Fruit fly (Drosophila melanogaster) whole organism, wandering third instar larva: ENCODE measurements around the gene Mesh1.

ENCODE experiments used
- Abd-B ChIP-seq: fragments of >200 bp; optimal IDR thresholded peaks from 2 replicates; lab custom pipeline; 2017; ENCODE audit warnings: missing biosample characterization, missing genetic modification characterization
- CG32264 ChIP-seq: fragments of 200-800 bp; sonication (Bioruptor generic); optimal IDR thresholded peaks from 2 replicates; lab custom pipeline; 2016; ENCODE audit warnings: missing biosample characterization, missing genetic modification characterization
- Dif ChIP-seq: fragments of 200-275, 200-300 bp; sonication (Bioruptor generic); optimal IDR thresholded peaks from 2 replicates; lab custom pipeline; 2018; ENCODE audit warnings: missing biosample characterization, missing genetic modification characterization; ENCODE audit not compliant: partially characterized antibody
- HLH106 ChIP-seq: fragments of 200-800 bp; optimal IDR thresholded peaks from 3 replicates; lab custom pipeline; 2019; ENCODE audit warnings: missing biosample characterization, mild to moderate bottlenecking, missing genetic modification characterization, moderate library complexity
- Hnf4 ChIP-seq: fragments of 200-800 bp; sonication (Bioruptor generic); optimal IDR thresholded peaks from 2 replicates; lab custom pipeline; 2016; ENCODE audit warnings: missing biosample characterization, mild to moderate bottlenecking, missing genetic modification characterization
- Hr83 ChIP-seq: fragments of 200-300 bp; sonication (Bioruptor generic); optimal IDR thresholded peaks from 2 replicates; lab custom pipeline; 2016; ENCODE audit warnings: missing biosample characterization, mild to moderate bottlenecking, missing genetic modification characterization, moderate library complexity; ENCODE audit not compliant: poor library complexity, severe bottlenecking
- Myc ChIP-seq: fragments of >200 bp; optimal IDR thresholded peaks from 2 replicates; lab custom pipeline; 2017
- N ChIP-seq: fragments of >200 bp; optimal IDR thresholded peaks from 2 replicates; lab custom pipeline; 2018; ENCODE audit warnings: missing biosample characterization, missing external identifiers, missing genetic modification characterization
- Rel ChIP-seq, 2 experiments: fragments of 200-800 bp; sonication (Bioruptor generic) in 1 of 2; optimal IDR thresholded peaks; 2 replicates in 1 of 2; 3 replicates in 1 of 2; lab custom pipeline; 2016 to 2019; ENCODE audit warnings: mild to moderate bottlenecking in 2 of 2, missing biosample characterization in 2 of 2, missing genetic modification characterization in 2 of 2, moderate library complexity in 1 of 2
- Sp1 ChIP-seq: fragments of 200-800 bp; sonication (Bioruptor generic); optimal IDR thresholded peaks from 3 replicates; lab custom pipeline; 2019; ENCODE audit warnings: missing biosample characterization, mild to moderate bottlenecking, missing genetic modification characterization, moderate library complexity
- br ChIP-seq: fragments of 200-800 bp; sonication (Bioruptor generic); optimal IDR thresholded peaks from 2 replicates; lab custom pipeline; 2016; ENCODE audit warnings: missing biosample characterization, missing genetic modification characterization
- brk ChIP-seq: fragments of 200-800 bp; sonication (Bioruptor generic); optimal IDR thresholded peaks from 2 replicates; lab custom pipeline; 2016; ENCODE audit warnings: missing biosample characterization, mild to moderate bottlenecking, missing genetic modification characterization
- dl ChIP-seq, 2 experiments: fragments of 175-275, 200-275 bp in 1 of 2; fragments of 200-275 bp in 1 of 2; sonication (Bioruptor generic); optimal IDR thresholded peaks; lab custom pipeline; 2018; ENCODE audit warnings: mild to moderate bottlenecking in 2 of 2, missing biosample characterization in 2 of 2, missing genetic modification characterization in 2 of 2, moderate library complexity in 2 of 2; ENCODE audit not compliant: partially characterized antibody in 2 of 2, insufficient read depth in 1 of 2
- ey ChIP-seq: fragments of 200-800 bp; sonication (Bioruptor generic); optimal IDR thresholded peaks from 2 replicates; lab custom pipeline; 2016; ENCODE audit warnings: missing biosample characterization, missing genetic modification characterization
- foxo ChIP-seq, 2 experiments: fragments of 200-800 bp; sonication (Bioruptor generic); optimal IDR thresholded peaks; 2 replicates in 1 of 2; 3 replicates in 1 of 2; lab custom pipeline; 2016 to 2017; ENCODE audit warnings: missing biosample characterization in 2 of 2, missing genetic modification characterization in 2 of 2
- fru ChIP-seq: fragments of 200-800 bp; sonication (Bioruptor generic); optimal IDR thresholded peaks from 3 replicates; lab custom pipeline; 2016; ENCODE audit warnings: missing biosample characterization, mild to moderate bottlenecking, missing genetic modification characterization
- h ChIP-seq: fragments of 200-800 bp; sonication (Bioruptor generic); optimal IDR thresholded peaks from 3 replicates; lab custom pipeline; 2016; ENCODE audit warnings: missing biosample characterization, mild to moderate bottlenecking, missing genetic modification characterization
- lola ChIP-seq: fragments of >200 bp; optimal IDR thresholded peaks from 2 replicates; lab custom pipeline; 2017; ENCODE audit warnings: missing biosample characterization, missing genetic modification characterization
- pan ChIP-seq: fragments of >200 bp; optimal IDR thresholded peaks from 2 replicates; lab custom pipeline; 2017
- psq ChIP-seq: fragments of 200-800 bp; sonication (Bioruptor generic); optimal IDR thresholded peaks from 3 replicates; lab custom pipeline; 2017; ENCODE audit warnings: missing biosample characterization, mild to moderate bottlenecking, missing genetic modification characterization, moderate library complexity
- rgr ChIP-seq: fragments of 200-800 bp; sonication (Bioruptor generic); optimal IDR thresholded peaks from 3 replicates; lab custom pipeline; 2016; ENCODE audit warnings: missing biosample characterization, mild to moderate bottlenecking, missing genetic modification characterization
- sage ChIP-seq: fragments of 200-800 bp; sonication (Bioruptor generic); optimal IDR thresholded peaks from 2 replicates; lab custom pipeline; 2016; ENCODE audit warnings: missing biosample characterization, mild to moderate bottlenecking, missing genetic modification characterization
- sv ChIP-seq: fragments of 200-800 bp; sonication (Bioruptor generic); optimal IDR thresholded peaks from 3 replicates; lab custom pipeline; 2016; ENCODE audit warnings: missing biosample characterization, missing genetic modification characterization
- tai ChIP-seq: sonication (Bioruptor generic); optimal IDR thresholded peaks from 2 replicates; lab custom pipeline; 2016; ENCODE audit warnings: missing biosample characterization, missing genetic modification characterization
- usp ChIP-seq: fragments of >200 bp; optimal IDR thresholded peaks from 2 replicates; lab custom pipeline; 2017; ENCODE audit warnings: missing biosample characterization, missing genetic modification characterization
- woc ChIP-seq: sonication (Bioruptor generic); optimal IDR thresholded peaks from 2 replicates; lab custom pipeline; 2016; ENCODE audit warnings: missing biosample characterization, mild to moderate bottlenecking, missing genetic modification characterization

The Mesh1 gene

DNA sequence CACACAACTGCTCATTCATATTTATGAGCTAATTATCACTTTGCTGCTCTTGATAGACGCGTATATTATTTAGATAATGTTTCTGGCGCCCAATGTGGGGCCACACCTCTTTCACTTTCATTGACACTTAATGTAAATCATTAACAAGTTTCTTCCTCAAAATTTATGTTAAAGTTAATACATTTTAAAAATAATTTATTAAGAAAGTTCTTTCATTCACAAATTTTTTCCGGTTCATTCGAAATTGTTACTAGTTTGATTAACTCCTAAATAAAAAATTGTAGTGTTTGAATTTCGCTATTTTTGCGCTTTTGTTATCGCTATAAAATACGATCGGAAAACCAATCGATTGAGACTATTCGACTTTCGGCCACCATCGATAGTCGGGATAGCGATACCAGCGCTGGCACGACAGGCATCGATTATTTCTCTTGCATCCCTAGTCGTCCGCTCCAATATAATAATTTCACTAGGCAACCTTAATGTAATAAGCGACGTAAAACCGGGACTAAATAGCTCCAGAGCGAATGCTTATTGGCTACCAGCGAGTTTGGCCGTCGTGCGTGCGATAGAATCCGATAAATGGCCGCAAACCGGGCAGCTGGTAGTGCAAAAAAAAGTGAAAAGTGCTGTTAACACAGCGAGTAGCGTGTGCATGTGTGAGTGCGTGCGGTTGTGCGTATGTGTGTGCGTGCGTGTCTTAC is 26.6 kb upstream of the Mesh1 start, which contains the start of gene Usp1:
Gene Usp1, plus strand, starts transcription at position 417 of the 704 bp plus-strand sequence.
- no peak for TF ChIP-seq Abd-B (GFP tag; lab: Kevin White, UChicago)
- no peak for TF ChIP-seq pan (lab: Kevin White, UChicago)
- no peak for TF ChIP-seq foxo (GFP tag; optimal IDR thresholded peaks at IDR 0.05; lab: Kevin White, UChicago)
- no peak for TF ChIP-seq Myc (lab: Kevin White, UChicago)
- no peak for TF ChIP-seq dl (GFP tag; optimal IDR thresholded peaks at IDR 0.05; lab: Kevin White, UChicago; ENCODE audit: insufficient read depth in 1 of 2, partially characterized antibody in 2 of 2)
- no peak for TF ChIP-seq CG32264
- no peak for TF ChIP-seq Rel (GFP tag; optimal IDR thresholded peaks at IDR 0.05; lab: Kevin White, UChicago)
- no peak for TF ChIP-seq Rel (tag; optimal IDR thresholded peaks at IDR 0.05; lab: Kevin White, UChicago)
- no peak for TF ChIP-seq Sp1 (GFP tag; lab: Kevin White, UChicago)
- no peak for TF ChIP-seq sage (GFP tag; lab: Kevin White, UChicago)
- TF ChIP-seq Dif (GFP tag; lab: Kevin White, UChicago): no peak
- TF ChIP-seq ey (GFP tag; lab: Kevin White, UChicago): no peak
- TF ChIP-seq lola: no peak
- no peak for TF ChIP-seq rgr (GFP tag; lab: Kevin White, UChicago)
- TF ChIP-seq Hnf4 (GFP tag; lab: Kevin White, UChicago): no peak
- no peak for TF ChIP-seq HLH106 (tag; lab: Kevin White, UChicago)
- TF ChIP-seq fru: no peak
- no peak for TF ChIP-seq tai (GFP tag; lab: Kevin White, UChicago)
- no peak for TF ChIP-seq sv (GFP tag; lab: Kevin White, UChicago)
- peak; percentile 11 for TF ChIP-seq N
- peak; percentile 19 for TF ChIP-seq h
- no peak for TF ChIP-seq br (GFP tag; lab: Kevin White, UChicago)
- TF ChIP-seq Hr83 (GFP tag; lab: Kevin White, UChicago): peak; percentile 48
- TF ChIP-seq psq (GFP tag; lab: Kevin White, UChicago): no peak
- TF ChIP-seq, all 38 proteins: peak for 3

DNA sequence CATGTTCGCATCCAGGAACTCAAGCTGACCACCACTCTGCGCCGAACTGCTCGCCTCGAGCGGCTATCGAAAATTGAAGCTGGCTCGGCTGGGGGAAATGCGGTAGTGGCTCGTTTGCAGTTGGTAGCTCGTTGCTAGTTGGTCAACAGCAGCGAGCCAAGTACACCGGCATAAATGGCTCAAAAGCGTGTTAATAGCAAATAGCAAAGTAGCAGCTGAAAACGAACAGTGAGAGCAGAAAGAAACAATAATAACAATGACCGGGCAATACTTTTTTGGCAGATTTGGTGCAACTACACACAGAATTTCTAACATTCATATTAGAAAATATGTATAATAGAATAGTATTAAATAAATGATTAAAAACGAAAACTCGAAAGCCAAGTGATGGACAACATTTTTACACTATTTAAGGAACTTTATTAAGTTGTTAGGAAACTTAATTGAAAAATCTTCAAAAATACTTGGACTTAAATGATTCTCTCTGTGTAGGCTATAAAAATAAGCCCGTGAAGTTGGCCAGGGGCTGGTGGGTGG is 25.4 kb upstream of the Mesh1 start, which contains the start of gene CG14507:
Gene CG14507, minus strand, starts transcription at position 51 of the 537 bp plus-strand sequence.
- TF ChIP-seq br (GFP tag; lab: Kevin White, UChicago) (no peak), foxo (GFP tag; optimal IDR thresholded peaks at IDR 0.05; lab: Kevin White, UChicago) (no peak)

DNA sequence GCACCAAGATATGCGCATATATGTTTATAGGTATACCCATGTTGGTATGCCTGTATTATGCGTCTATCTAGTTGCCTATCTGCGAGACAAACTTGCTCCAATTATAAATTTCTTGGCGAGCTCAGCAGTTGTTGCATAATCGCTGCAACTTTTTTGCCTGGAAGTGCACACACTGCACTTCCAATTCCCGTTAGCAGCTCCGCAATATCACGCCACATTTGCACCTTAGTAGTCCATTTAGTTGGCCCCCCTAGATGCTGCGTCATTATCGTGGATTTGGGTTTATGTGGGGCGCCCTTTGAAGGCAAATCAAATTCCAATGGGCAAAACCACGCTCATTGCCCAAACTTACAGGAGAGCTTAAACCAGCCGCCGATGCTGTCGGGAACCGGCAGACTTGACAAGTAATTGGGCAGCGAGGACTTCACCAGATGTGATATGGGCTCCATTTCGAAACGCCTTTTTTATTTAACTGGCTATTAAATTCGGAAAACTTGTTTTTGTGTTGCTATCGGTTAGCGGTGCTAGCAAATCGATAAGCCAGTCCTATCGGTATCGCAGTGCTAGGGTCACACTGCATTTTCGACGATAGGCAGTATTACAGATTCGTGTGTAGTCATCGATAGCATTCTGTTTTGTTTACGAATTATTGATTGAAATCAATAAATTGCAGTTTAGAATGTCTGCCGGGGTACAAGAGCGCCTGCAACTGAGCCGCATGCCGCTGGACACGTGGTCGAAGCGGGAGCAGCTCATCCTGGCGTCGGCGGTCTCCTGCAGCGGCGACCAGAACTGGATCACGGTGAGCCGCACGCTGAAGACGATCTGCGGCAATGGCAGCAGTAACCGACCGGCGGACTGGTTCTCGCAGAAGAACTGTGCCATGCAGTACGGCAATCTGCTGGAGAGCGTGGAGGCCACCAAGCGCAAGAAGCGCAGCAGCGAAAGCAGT is 20.8 kb upstream of the Mesh1 start, which contains the start of the genes Cisd2 and Brd8:
Gene Cisd2, minus strand, starts transcription at position 538 of the 952 bp plus-strand sequence.
Gene Brd8, plus strand, starts transcription at position 595 of the 952 bp plus-strand sequence.
- TF ChIP-seq Myc (lab: Kevin White, UChicago) (peak; percentile 7), sv (GFP tag; lab: Kevin White, UChicago) (no peak)

DNA sequence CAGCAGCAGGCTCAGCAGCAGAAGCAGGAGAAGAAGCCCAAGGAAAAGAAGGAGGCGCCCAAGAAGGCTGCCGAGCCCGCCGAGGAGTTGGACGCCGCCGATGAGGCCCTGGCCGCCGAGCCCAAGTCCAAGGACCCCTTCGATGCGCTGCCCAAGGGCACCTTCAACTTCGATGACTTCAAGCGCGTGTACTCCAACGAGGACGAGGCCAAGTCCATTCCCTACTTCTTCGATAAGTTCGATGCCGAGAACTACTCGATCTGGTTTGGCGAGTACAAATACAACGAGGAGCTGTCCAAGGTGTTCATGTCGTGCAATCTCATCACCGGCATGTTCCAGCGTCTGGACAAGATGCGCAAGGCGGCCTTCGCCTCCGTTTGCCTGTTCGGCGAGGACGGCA is 18.8 kb upstream of the Mesh1 start:
- no peak for TF ChIP-seq fru
- TF ChIP-seq sv (GFP tag; lab: Kevin White, UChicago): no peak
- no peak for TF ChIP-seq Hnf4 (GFP tag; lab: Kevin White, UChicago)
- TF ChIP-seq br (GFP tag; lab: Kevin White, UChicago): no peak
- TF ChIP-seq pan (lab: Kevin White, UChicago): no peak
- TF ChIP-seq Rel (GFP tag; optimal IDR thresholded peaks at IDR 0.05; lab: Kevin White, UChicago): no peak
- no peak for TF ChIP-seq Rel (tag; optimal IDR thresholded peaks at IDR 0.05; lab: Kevin White, UChicago)
- no peak for TF ChIP-seq CG32264
- TF ChIP-seq usp (GFP tag; lab: Kevin White, UChicago): no peak
- no peak for TF ChIP-seq N
- no peak for TF ChIP-seq woc (GFP tag; lab: Kevin White, UChicago)
- TF ChIP-seq h: no peak
- no peak for TF ChIP-seq brk (GFP tag; lab: Kevin White, UChicago)
- no peak for TF ChIP-seq rgr (GFP tag; lab: Kevin White, UChicago)

DNA sequence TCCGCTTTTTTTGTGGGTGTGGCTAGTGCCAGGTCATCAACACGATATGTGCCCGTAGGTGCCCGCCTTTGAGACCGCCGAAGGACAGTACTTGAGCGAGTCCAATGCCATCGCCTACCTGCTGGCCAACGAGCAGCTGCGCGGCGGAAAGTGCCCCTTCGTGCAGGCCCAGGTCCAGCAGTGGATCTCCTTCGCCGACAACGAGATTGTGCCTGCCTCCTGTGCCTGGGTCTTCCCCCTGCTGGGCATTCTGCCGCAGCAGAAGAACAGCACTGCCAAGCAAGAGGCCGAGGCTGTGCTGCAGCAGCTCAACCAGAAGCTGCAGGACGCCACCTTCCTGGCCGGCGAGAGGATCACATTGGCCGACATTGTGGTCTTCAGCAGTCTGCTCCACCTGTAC is 18.3 kb upstream of the Mesh1 start:
- TF ChIP-seq lola (no peak), psq (GFP tag; lab: Kevin White, UChicago) (no peak)
